Fruit fly (Drosophila melanogaster): ENCODE results near the gene HLH3B.

Gene HLH3B

DNA sequence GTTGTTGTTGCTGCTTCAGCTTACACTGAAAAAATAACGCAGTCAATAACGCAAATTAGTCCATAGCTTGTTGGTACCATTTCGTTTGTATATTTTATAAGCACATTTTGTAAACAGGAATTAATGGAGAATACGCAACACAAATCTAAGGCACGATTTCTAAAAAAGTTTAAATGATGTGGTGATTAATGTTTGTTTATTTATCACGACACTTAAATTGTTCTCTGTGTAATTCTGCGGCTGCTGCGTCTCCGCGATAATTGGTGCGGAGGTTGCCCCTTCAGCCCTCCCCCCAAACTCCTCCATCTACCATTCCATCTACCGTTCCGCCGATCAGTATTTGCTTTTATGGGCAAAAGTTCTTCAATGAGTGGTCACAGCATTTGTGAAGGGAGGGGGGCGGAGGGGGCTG lies 34.0 kb downstream of the HLH3B start (continued):
- TF ChIP-seq CG11696 (GFP tag; IDR thresholded peaks at IDR 0.05), result no peak
- TF ChIP-seq Ets97D (GFP tag; optimal IDR thresholded peaks at IDR 0.05), result no peak
- peak; percentile 48 for TF ChIP-seq Chrac-16 (GFP tag; optimal IDR thresholded peaks at IDR 0.05)
- peak; percentile 34 for TF ChIP-seq en (GFP tag; optimal IDR thresholded peaks at IDR 0.05)
- TF ChIP-seq pan (optimal IDR thresholded peaks at IDR 0.05), result no peak
- TF ChIP-seq pan (GFP tag; optimal IDR thresholded peaks at IDR 0.05 in 1 of 2, IDR thresholded peaks at IDR 0.05 in 1 of 2), result peak in 1 of 2 experiments; percentile 49
- peak; percentile 72 for TF ChIP-seq dysf (GFP tag; IDR thresholded peaks at IDR 0.05)
- TF ChIP-seq CG18476 (GFP tag; optimal IDR thresholded peaks at IDR 0.05), result peak; percentile 28
- TF ChIP-seq Mad (GFP tag; optimal IDR thresholded peaks at IDR 0.05), result peak; percentile 57
- peak; percentile 38 for TF ChIP-seq eyg (GFP tag; optimal IDR thresholded peaks at IDR 0.05)
- peak; percentile 89 for TF ChIP-seq Drgx (GFP tag; IDR thresholded peaks at IDR 0.05)
- peak; percentile 38 for TF ChIP-seq CG12744 (GFP tag; optimal IDR thresholded peaks at IDR 0.05)
- peak; percentile 57 for TF ChIP-seq NfI (GFP tag; optimal IDR thresholded peaks at IDR 0.05)
- peak; percentile 63 for TF ChIP-seq CG10979 (tag; optimal IDR thresholded peaks at IDR 0.05)
- no peak for TF ChIP-seq Opbp (GFP tag; IDR thresholded peaks at IDR 0.05; ENCODE audit: partially characterized antibody)
- no peak for TF ChIP-seq CG7987 (GFP tag; optimal IDR thresholded peaks at IDR 0.05)
- peak; percentile 40 for TF ChIP-seq odd (GFP tag; optimal IDR thresholded peaks at IDR 0.05)
- TF ChIP-seq CG10147 (GFP tag; optimal IDR thresholded peaks at IDR 0.05), result peak; percentile 56
- peak; percentile 29 for TF ChIP-seq CG3407 (GFP tag; optimal IDR thresholded peaks at IDR 0.05)
- peak; percentile 24 for TF ChIP-seq CG13894 (tag; optimal IDR thresholded peaks at IDR 0.05)
- peak; percentile 73 for TF ChIP-seq CG8924 (tag; optimal IDR thresholded peaks at IDR 0.05)
- peak; percentile 36 for TF ChIP-seq kay (GFP tag; optimal IDR thresholded peaks at IDR 0.05)
- TF ChIP-seq CG2678 (tag; optimal IDR thresholded peaks at IDR 0.05), result peak; percentile 79
- peak in 1 of 2 experiments; percentile 65 for TF ChIP-seq Eip74EF (GFP tag; optimal IDR thresholded peaks at IDR 0.05)
- TF ChIP-seq trem (tag; optimal IDR thresholded peaks at IDR 0.05), result peak; percentile 23
- peak; percentile 29; the same call in 1 of the 3 replicates for TF ChIP-seq jigr1 (GFP tag; IDR thresholded peaks at IDR 0.05)
- TF ChIP-seq gt (GFP tag; IDR thresholded peaks at IDR 0.05), result no peak
- no peak for TF ChIP-seq pfk (GFP tag; optimal IDR thresholded peaks at IDR 0.05)
- no peak for TF ChIP-seq Bgb (GFP tag; IDR thresholded peaks at IDR 0.05; ENCODE audit: partially characterized antibody)
- TF ChIP-seq Gsc (GFP tag; IDR thresholded peaks at IDR 0.05), result no peak
- peak; percentile 12 for TF ChIP-seq p53 (GFP tag; optimal IDR thresholded peaks at IDR 0.05)
- peak; percentile 65 for TF ChIP-seq CG30403 (GFP tag; optimal IDR thresholded peaks at IDR 0.05)
- 0 out of 2 replicates have a peak, but pooled peaks have one; percentile 40 for TF ChIP-seq Rx (GFP tag; IDR thresholded peaks at IDR 0.05)
- TF ChIP-seq z (GFP tag; IDR thresholded peaks at IDR 0.05), result no peak
- no peak for TF ChIP-seq CG1024 (GFP tag; IDR thresholded peaks at IDR 0.05)
- TF ChIP-seq chm (GFP tag; IDR thresholded peaks at IDR 0.05), result peak; percentile 58
- no peak for TF ChIP-seq luna (GFP tag; optimal IDR thresholded peaks at IDR 0.05)
- TF ChIP-seq CG9797 (GFP tag; optimal IDR thresholded peaks at IDR 0.05), result no peak
- TF ChIP-seq Hmr (GFP tag; optimal IDR thresholded peaks at IDR 0.05), result peak; percentile 22
- TF ChIP-seq CG11456 (GFP tag; IDR thresholded peaks at IDR 0.05), result 0 out of 3 replicates have a peak, but pooled peaks have one; percentile 13
- no peak for TF ChIP-seq pzg (GFP tag; optimal IDR thresholded peaks at IDR 0.05)
- no peak for TF ChIP-seq HLH4C (GFP tag; IDR thresholded peaks at IDR 0.05; ENCODE audit: partially characterized antibody)
- TF ChIP-seq CG8089 (GFP tag; optimal IDR thresholded peaks at IDR 0.05), result no peak
- peak; percentile 6 for TF ChIP-seq NK7.1 (GFP tag; optimal IDR thresholded peaks at IDR 0.05)
- TF ChIP-seq CG9932 (GFP tag; IDR thresholded peaks at IDR 0.05), result peak; percentile 58
- peak; percentile 22 for TF ChIP-seq CG9727 (GFP tag; optimal IDR thresholded peaks at IDR 0.05)
- peak; percentile 48 for TF ChIP-seq CG8944 (GFP tag; optimal IDR thresholded peaks at IDR 0.05)
- peak; percentile 32 for TF ChIP-seq sd (tag; optimal IDR thresholded peaks at IDR 0.05)
- TF ChIP-seq HLHmδ (GFP tag; optimal IDR thresholded peaks at IDR 0.05), result no peak
- TF ChIP-seq CG17359 (tag; optimal IDR thresholded peaks at IDR 0.05), result peak; percentile 71
- TF ChIP-seq HLH3B (GFP tag; IDR thresholded peaks at IDR 0.05), result peak; percentile 49
